Fruit fly (Drosophila melanogaster): ENCODE data around the gene CG31883.

Gene CG31883

dm6 chr2L:9568360-9569088 is 40.2 kb downstream of the CG31883 start, which contains the start of gene brwl:
brwl (plus strand) TSS chr2L:9568890.
- peak; percentile 94 for TF ChIP-seq sage (GFP tag; optimal IDR thresholded peaks at IDR 0.05)
- TF ChIP-seq foxo (GFP tag; optimal IDR thresholded peaks at IDR 0.05) = peak; percentile 91 to 99
- peak; percentile 26 for TF ChIP-seq Hr78 (GFP tag; optimal IDR thresholded peaks at IDR 0.05)
- TF ChIP-seq Mio (GFP tag; optimal IDR thresholded peaks at IDR 0.05) = peak; percentile 57
- TF ChIP-seq CG9705 (GFP tag; optimal IDR thresholded peaks at IDR 0.05) = peak; percentile 95
- TF ChIP-seq ey (GFP tag; optimal IDR thresholded peaks at IDR 0.05) = peak; percentile 99
- TF ChIP-seq Abd-B (GFP tag; optimal IDR thresholded peaks at IDR 0.05) = no peak
- peak; percentile 91 for TF ChIP-seq Dfd (GFP tag; optimal IDR thresholded peaks at IDR 0.05)
- TF ChIP-seq br (GFP tag; optimal IDR thresholded peaks at IDR 0.05) = peak; percentile 98
- peak; percentile 98 for TF ChIP-seq rgr (GFP tag; optimal IDR thresholded peaks at IDR 0.05)
- TF ChIP-seq HLH106 (tag; optimal IDR thresholded peaks at IDR 0.05) = peak; percentile 97
- peak; percentile 72 for TF ChIP-seq Hr83 (GFP tag; optimal IDR thresholded peaks at IDR 0.05; ENCODE audit: poor library complexity, severe bottlenecking)
- peak; percentile 92 for TF ChIP-seq GATAd (GFP tag; optimal IDR thresholded peaks at IDR 0.05)
- TF ChIP-seq fru (GFP tag; optimal IDR thresholded peaks at IDR 0.05) = peak; percentile 99
- TF ChIP-seq pan (optimal IDR thresholded peaks at IDR 0.05) = no peak
- TF ChIP-seq lola (GFP tag; optimal IDR thresholded peaks at IDR 0.05) = no peak
- TF ChIP-seq psq (GFP tag; optimal IDR thresholded peaks at IDR 0.05) = peak; percentile 97
- TF ChIP-seq Myc (optimal IDR thresholded peaks at IDR 0.05) = no peak
- peak in 1 of 2 experiments; percentile 26 for TF ChIP-seq dl (GFP tag; optimal IDR thresholded peaks at IDR 0.05; ENCODE audit: insufficient read depth in 1 of 2, partially characterized antibody in 2 of 2)
- TF ChIP-seq dmrt93B (GFP tag; optimal IDR thresholded peaks at IDR 0.05) = peak; percentile 96
- TF ChIP-seq Vsx2 (GFP tag; optimal IDR thresholded peaks at IDR 0.05; ENCODE audit: partially characterized antibody) = no peak
- peak; percentile 27 for TF ChIP-seq jim (GFP tag; optimal IDR thresholded peaks at IDR 0.05)
- TF ChIP-seq OdsH (GFP tag; optimal IDR thresholded peaks at IDR 0.05) = peak; percentile 99
- TF ChIP-seq N (GFP tag; optimal IDR thresholded peaks at IDR 0.05) = peak; percentile 63
- peak; percentile 97 for TF ChIP-seq brk (GFP tag; optimal IDR thresholded peaks at IDR 0.05)
- TF ChIP-seq Rel (GFP tag; optimal IDR thresholded peaks at IDR 0.05) = peak; percentile 97
- peak; percentile 70 for TF ChIP-seq Rel (tag; optimal IDR thresholded peaks at IDR 0.05)
- no peak for TF ChIP-seq usp (GFP tag; optimal IDR thresholded peaks at IDR 0.05)
- peak; percentile 99 for TF ChIP-seq h (GFP tag; optimal IDR thresholded peaks at IDR 0.05)
- peak; percentile 90 for TF ChIP-seq dsf (GFP tag; optimal IDR thresholded peaks at IDR 0.05; ENCODE audit: borderline replicate concordance)
- peak; percentile 93 for TF ChIP-seq CrebA (GFP tag; optimal IDR thresholded peaks at IDR 0.05; ENCODE audit: borderline replicate concordance)
- peak; percentile 97 for TF ChIP-seq sv (GFP tag; optimal IDR thresholded peaks at IDR 0.05)
- peak; percentile 45 for TF ChIP-seq Dif (GFP tag; optimal IDR thresholded peaks at IDR 0.05; ENCODE audit: partially characterized antibody)
- TF ChIP-seq Hnf4 (GFP tag; optimal IDR thresholded peaks at IDR 0.05) = peak; percentile 96
- peak; percentile 94 for TF ChIP-seq woc (GFP tag; optimal IDR thresholded peaks at IDR 0.05)
- peak; percentile 98 for TF ChIP-seq Sp1 (GFP tag; optimal IDR thresholded peaks at IDR 0.05)
- peak; percentile 97 for TF ChIP-seq tai (GFP tag; optimal IDR thresholded peaks at IDR 0.05)
- peak; percentile 95 for TF ChIP-seq CG32264 (GFP tag; optimal IDR thresholded peaks at IDR 0.05)
- peak; percentile 97 for TF ChIP-seq Jra (GFP tag; optimal IDR thresholded peaks at IDR 0.05)

DNA sequence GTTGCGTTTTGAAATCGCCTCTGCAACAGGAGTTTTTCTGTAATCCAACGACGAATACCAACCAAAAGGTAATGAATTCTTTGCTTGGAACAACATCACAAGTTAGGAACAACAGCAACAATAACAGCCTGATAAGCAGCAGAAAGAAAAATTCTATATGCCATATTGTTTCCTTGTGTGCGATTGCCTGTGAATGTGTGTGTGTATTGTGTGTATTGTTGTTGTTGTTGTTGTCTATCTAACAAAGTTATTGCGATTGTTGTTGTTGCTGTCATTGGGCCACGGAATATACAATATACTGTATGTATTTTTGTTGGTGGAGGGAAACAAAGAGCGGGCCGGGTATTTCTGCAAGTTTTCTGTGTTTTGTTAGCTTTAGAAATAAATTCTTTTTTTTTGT is 40.8 kb downstream of the CG31883 start:
- TF ChIP-seq sage (GFP tag; optimal IDR thresholded peaks at IDR 0.05) (no peak), br (GFP tag; optimal IDR thresholded peaks at IDR 0.05) (no peak), foxo (GFP tag; optimal IDR thresholded peaks at IDR 0.05) (no peak), woc (GFP tag; optimal IDR thresholded peaks at IDR 0.05) (no peak), h (GFP tag; optimal IDR thresholded peaks at IDR 0.05) (no peak), lola (GFP tag; optimal IDR thresholded peaks at IDR 0.05) (no peak), OdsH (GFP tag; optimal IDR thresholded peaks at IDR 0.05) (no peak), Hr78 (GFP tag; optimal IDR thresholded peaks at IDR 0.05) (no peak), rgr (GFP tag; optimal IDR thresholded peaks at IDR 0.05) (no peak), dl (GFP tag; optimal IDR thresholded peaks at IDR 0.05; ENCODE audit: insufficient read depth in 1 of 2, partially characterized antibody in 2 of 2) (no peak)

Measured in whole organism, wandering third instar larva.